Fruit fly (Drosophila melanogaster) whole organism, pupa: ENCODE measurements around the gene Hacd2.
"Not testable (repeated sequence)": the region's sequence is repeated elsewhere in the genome, so short reads cannot be mapped to it uniquely, and the experiment has no call there.

Source experiments
- CG12605 ChIP-seq: fragments of 200-800 bp; sonication (Bioruptor generic); IDR thresholded peaks from 2 replicates; pipeline ENCODE4 v1.3.6; 2022; ENCODE audit warnings: missing biosample characterization, missing genetic modification characterization
- CG15710 ChIP-seq: fragments of 200-800 bp; sonication (Bioruptor generic); optimal IDR thresholded peaks from 2 replicates; lab custom pipeline; 2018; ENCODE audit warnings: missing biosample characterization, mild to moderate bottlenecking, missing genetic modification characterization, moderate library complexity
- CG32121 ChIP-seq: fragments of 200-800 bp; sonication (Bioruptor generic); IDR thresholded peaks from 2 replicates; pipeline ENCODE4 v1.3.6; 2022; ENCODE audit warnings: missing biosample characterization, missing genetic modification characterization
- CG8159 ChIP-seq: fragments of 200-800 bp; sonication (Bioruptor generic); optimal IDR thresholded peaks from 3 replicates; lab custom pipeline; 2018; ENCODE audit warnings: missing biosample characterization, mild to moderate bottlenecking, missing genetic modification characterization, moderate library complexity
- CG8301 ChIP-seq: fragments of 200-800 bp; sonication (Bioruptor generic); optimal IDR thresholded peaks from 2 replicates; lab custom pipeline; 2018; ENCODE audit warnings: missing biosample characterization, mild to moderate bottlenecking, missing genetic modification characterization
- D1 ChIP-seq: fragments of 200-800 bp; sonication (Bioruptor generic); optimal IDR thresholded peaks from 2 replicates; lab custom pipeline; 2018; ENCODE audit warnings: missing biosample characterization, mild to moderate bottlenecking, missing genetic modification characterization, moderate library complexity
- EcR ChIP-seq: fragments of 200-800 bp; sonication (Bioruptor generic); optimal IDR thresholded peaks from 3 replicates; lab custom pipeline; 2019; ENCODE audit warnings: missing biosample characterization, missing genetic modification characterization, mild to moderate bottlenecking, moderate library complexity, missing genetic modification reagents
- Ets98B ChIP-seq: fragments of 200-800 bp; sonication (Bioruptor generic); IDR thresholded peaks from 2 replicates; pipeline ENCODE4 v1.3.6; 2022; ENCODE audit warnings: missing biosample characterization, missing genetic modification characterization
- Pif1A ChIP-seq: fragments of 200-800 bp; sonication (Bioruptor generic); optimal IDR thresholded peaks from 3 replicates; lab custom pipeline; 2016; ENCODE audit warnings: missing biosample characterization, missing genetic modification characterization
- Pif1B ChIP-seq: fragments of 200-800 bp; sonication (Bioruptor generic); optimal IDR thresholded peaks from 3 replicates; lab custom pipeline; 2016; ENCODE audit warnings: missing biosample characterization, missing genetic modification characterization
- Snoo ChIP-seq: fragments of 200-800 bp; sonication (Bioruptor generic); optimal IDR thresholded peaks from 3 replicates; lab custom pipeline; 2017; ENCODE audit warnings: missing biosample characterization, mild to moderate bottlenecking, missing genetic modification characterization, inconsistent platforms
- fd96Ca ChIP-seq: fragments of 200-800 bp; sonication (Bioruptor generic); IDR thresholded peaks from 3 replicates; pipeline ENCODE4 v1.3.6; 2022; ENCODE audit warnings: missing biosample characterization, missing genetic modification characterization
- gl ChIP-seq: fragments of 200-800 bp; sonication (Bioruptor generic); optimal IDR thresholded peaks from 2 replicates; lab custom pipeline; 2018; ENCODE audit warnings: missing biosample characterization, mild to moderate bottlenecking, missing genetic modification characterization

dm6 chr2L:13449397-13449796, 3.9 kb upstream of the Hacd2 start, which contains the start of gene Hsp60D:
- TF ChIP-seq CG15710; CG32121; Ets98B (GFP tag; lab: Robert Waterston, UW); CG12605 (GFP tag; lab: Robert Waterston, UW); EcR; Snoo (tag; lab: Kevin White, UChicago); Pif1A (GFP tag; lab: Kevin White, UChicago); gl (tag; lab: Kevin White, UChicago); fd96Ca (GFP tag; lab: Robert Waterston, UW); D1; Pif1B (GFP tag; lab: Kevin White, UChicago); CG8159 (tag; lab: Kevin White, UChicago); CG8301 (tag; lab: Kevin White, UChicago): not testable (repeated sequence)
